Worm (Caenorhabditis elegans) whole organism, early embryonic: ENCODE results near the gene tag-335.

ENCODE experiments used
- ama-1 ChIP-seq: fragments of 150-350 bp; optimal IDR thresholded peaks from 2 replicates; lab custom pipeline; 2014
- hmbx-1 ChIP-seq: sonication (generic microtip); optimal IDR thresholded peaks from 2 replicates; lab custom pipeline; 2016; ENCODE audit warnings: mild to moderate bottlenecking, missing genetic modification characterization, missing compliant biosample characterization
- hnd-1 ChIP-seq: sonication (generic microtip); optimal IDR thresholded peaks from 2 replicates; lab custom pipeline; 2016; ENCODE audit warnings: missing genetic modification characterization, missing compliant biosample characterization

DNA sequence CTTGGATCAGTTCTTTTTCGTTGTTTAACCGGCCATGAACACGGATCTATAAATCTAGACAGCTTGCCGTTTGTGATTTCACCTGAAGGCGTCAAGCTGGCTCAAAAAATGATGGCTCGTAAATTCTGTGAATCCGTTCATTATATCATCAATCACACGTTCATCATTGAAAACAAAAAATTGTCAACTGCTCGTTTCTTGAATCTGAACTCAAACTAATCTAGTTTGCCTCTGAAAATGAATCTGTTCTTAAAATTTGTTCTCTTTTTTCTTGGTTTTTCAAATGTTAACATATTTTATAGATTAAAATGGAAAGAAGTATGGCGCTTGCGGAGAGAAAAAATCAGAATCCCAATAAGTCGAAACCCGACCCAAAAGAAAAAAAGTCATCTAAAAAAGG is 12.3 kb upstream of the tag-335 start, which contains the start of gene C42C1.8:
- TF ChIP-seq ama-1 (lab: Kevin White, UChicago), result no peak
- TF ChIP-seq hnd-1 (tag; lab: Kevin White, UChicago), result no peak
- no peak for TF ChIP-seq hmbx-1 (tag; lab: Kevin White, UChicago)
